Worm (Caenorhabditis elegans): ENCODE measurements around the gene Y55B1AR.2.

The Y55B1AR.2 gene

ce11 chrIII:598687-599086 is at the start of gene Y55B1AR.2:
Gene Y55B1AR.2 (minus strand): TSS chrIII:598787.
- no peak for TF ChIP-seq hlh-1 (tag; optimal IDR thresholded peaks at IDR 0.05)
- TF ChIP-seq nhr-28 (tag; optimal IDR thresholded peaks at IDR 0.05) = no peak
- no peak for TF ChIP-seq mab-5 (tag; optimal IDR thresholded peaks at IDR 0.05)
- no peak for TF ChIP-seq sptf-1 (tag; optimal IDR thresholded peaks at IDR 0.05)
- no peak for TF ChIP-seq nhr-12 (tag; optimal IDR thresholded peaks at IDR 0.05)
- no peak for TF ChIP-seq ceh-39 (tag; optimal IDR thresholded peaks at IDR 0.05)
- no peak for TF ChIP-seq ces-1 (GFP tag; optimal IDR thresholded peaks at IDR 0.05)
- TF ChIP-seq ztf-11 (tag; optimal IDR thresholded peaks at IDR 0.05) = no peak
- no peak for TF ChIP-seq lsy-2 (tag; optimal IDR thresholded peaks at IDR 0.05)
- no peak for TF ChIP-seq sem-2 (GFP tag; optimal IDR thresholded peaks at IDR 0.05)
- no peak for TF ChIP-seq mep-1 (tag; optimal IDR thresholded peaks at IDR 0.05)
- no peak for TF ChIP-seq unc-39 (tag; optimal IDR thresholded peaks at IDR 0.05)
- TF ChIP-seq M03D4.4 (tag; optimal IDR thresholded peaks at IDR 0.05) = no peak

- peak; percentile 1 for TF ChIP-seq nhr-2 (tag; optimal IDR thresholded peaks at IDR 0.05)
- TF ChIP-seq ham-2 (GFP tag; optimal IDR thresholded peaks at IDR 0.05) = peak; percentile 92
- peak; percentile 53 for TF ChIP-seq pha-4 (tag; optimal IDR thresholded peaks at IDR 0.05)
- peak; percentile 14 for TF ChIP-seq mep-1 (tag; optimal IDR thresholded peaks at IDR 0.05)
- no peak for TF ChIP-seq cnd-1 (tag; optimal IDR thresholded peaks at IDR 0.05)
- TF ChIP-seq unc-120 (tag; optimal IDR thresholded peaks at IDR 0.05; ENCODE audit: poor library complexity, severe bottlenecking) = peak; percentile 63
Measured at ce11 chrIII:647248-647647, 48.7 kb upstream of the Y55B1AR.2 start.

ce11 chrIII:646454-646853 is 47.9 kb upstream of the Y55B1AR.2 start, which contains the start of gene orai-1:
Gene orai-1 (plus strand): TSS chrIII:646754.
- TF ChIP-seq zip-8 (tag; optimal IDR thresholded peaks at IDR 0.05) (peak; percentile 18), drap-1 (GFP tag; optimal IDR thresholded peaks at IDR 0.05) (no peak)

DNA sequence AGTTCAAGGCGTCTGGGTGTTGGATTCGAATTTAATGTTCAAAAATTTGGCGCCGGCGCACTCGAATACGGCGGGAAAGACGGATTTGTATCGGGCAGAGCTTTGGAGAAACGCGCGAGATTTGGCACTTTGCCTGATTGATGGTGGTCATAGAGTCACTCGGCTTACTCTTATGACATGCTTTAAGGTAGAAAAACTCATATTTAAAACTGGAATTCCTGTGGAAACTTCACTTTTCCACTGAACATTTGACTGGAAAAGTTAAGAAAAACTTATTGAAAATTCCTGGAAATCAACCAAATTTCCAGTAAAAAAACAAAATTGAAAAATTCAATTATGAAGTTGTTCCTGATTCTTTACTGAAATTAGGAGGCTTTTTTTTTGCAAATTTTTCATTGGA is 46.1 kb upstream of the Y55B1AR.2 start:
- TF ChIP-seq sem-2 (GFP tag; optimal IDR thresholded peaks at IDR 0.05) (no peak), mab-5 (tag; optimal IDR thresholded peaks at IDR 0.05) (no peak), pha-4 (tag; optimal IDR thresholded peaks at IDR 0.05) (no peak), hlh-1 (tag; optimal IDR thresholded peaks at IDR 0.05) (no peak), ceh-43 (GFP tag; optimal IDR thresholded peaks at IDR 0.05) (no peak), lin-13 (tag; optimal IDR thresholded peaks at IDR 0.05) (no peak), ces-1 (GFP tag; optimal IDR thresholded peaks at IDR 0.05) (no peak), unc-39 (tag; optimal IDR thresholded peaks at IDR 0.05) (no peak), sptf-1 (tag; optimal IDR thresholded peaks at IDR 0.05) (no peak), ztf-11 (tag; optimal IDR thresholded peaks at IDR 0.05) (no peak), snpc-4 (tag; optimal IDR thresholded peaks at IDR 0.05) (no peak), nhr-12 (tag; optimal IDR thresholded peaks at IDR 0.05) (no peak), elt-1 (tag; optimal IDR thresholded peaks at IDR 0.05; ENCODE audit: borderline replicate concordance, insufficient read depth) (no peak), zip-8 (tag; optimal IDR thresholded peaks at IDR 0.05) (no peak), ceh-83 (GFP tag; optimal IDR thresholded peaks at IDR 0.05) (no peak)

- TF ChIP-seq nhr-237 (tag; optimal IDR thresholded peaks at IDR 0.05) (no peak), elt-3 (tag; optimal IDR thresholded peaks at IDR 0.05) (no peak), nhr-2 (tag; optimal IDR thresholded peaks at IDR 0.05) (no peak), unc-62 (GFP tag; optimal IDR thresholded peaks at IDR 0.05) (no peak), pha-4 (tag; optimal IDR thresholded peaks at IDR 0.05) (no peak), nhr-28 (tag; optimal IDR thresholded peaks at IDR 0.05) (no peak), lin-32 (GFP tag; optimal IDR thresholded peaks at IDR 0.05) (no peak), hlh-1 (tag; optimal IDR thresholded peaks at IDR 0.05) (no peak), ztf-11 (tag; optimal IDR thresholded peaks at IDR 0.05) (no peak), drap-1 (GFP tag; optimal IDR thresholded peaks at IDR 0.05) (no peak), lsy-2 (tag; optimal IDR thresholded peaks at IDR 0.05) (no peak), cnd-1 (tag; optimal IDR thresholded peaks at IDR 0.05) (no peak), nhr-12 (tag; optimal IDR thresholded peaks at IDR 0.05) (no peak), elt-1 (tag; optimal IDR thresholded peaks at IDR 0.05; ENCODE audit: borderline replicate concordance, insufficient read depth) (no peak), tbx-8 (GFP tag; optimal IDR thresholded peaks at IDR 0.05) (no peak), sptf-1 (tag; optimal IDR thresholded peaks at IDR 0.05) (no peak), bed-3 (GFP tag; optimal IDR thresholded peaks at IDR 0.05) (no peak), blmp-1 (tag; optimal IDR thresholded peaks at IDR 0.05) (no peak), unc-39 (tag; optimal IDR thresholded peaks at IDR 0.05) (no peak)
Measured at ce11 chrIII:641759-642158, 43.2 kb upstream of the Y55B1AR.2 start, which contains the start of gene W06E11.1. Gene W06E11.1 (plus strand): TSS chrIII:642059.
